Fruit fly (Drosophila melanogaster): ENCODE data around the gene CG4338.

DNA sequence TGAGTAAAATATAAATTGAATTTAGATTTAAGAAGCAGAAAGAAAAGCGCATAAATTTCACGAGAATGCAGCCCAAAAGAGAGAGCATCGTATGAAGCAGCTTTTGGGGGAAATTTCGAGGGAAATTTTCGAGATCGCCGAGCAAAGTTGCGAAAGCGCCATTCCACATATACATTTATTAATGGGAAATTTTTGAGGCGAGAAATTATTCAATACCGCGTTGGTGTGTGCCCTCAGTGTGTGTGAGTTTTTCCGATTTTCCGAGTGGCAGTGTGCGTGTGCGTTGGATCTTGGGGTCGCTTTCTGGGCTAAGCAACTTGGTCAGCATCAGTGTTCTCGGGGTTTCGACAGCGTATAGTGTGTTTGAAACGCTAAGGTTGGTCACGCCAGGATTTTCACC lies 34.6 kb downstream of the CG4338 start, which contains the start of gene Tm2:
- TF ChIP-seq CG8478 (optimal IDR thresholded peaks at IDR 0.05) (no peak), EcR (GFP tag; optimal IDR thresholded peaks at IDR 0.05) (no peak), usp (GFP tag; optimal IDR thresholded peaks at IDR 0.05) (no peak), Dll (optimal IDR thresholded peaks at IDR 0.05) (no peak)

Data from whole organism.